Worm (Caenorhabditis elegans) whole organism, L3 larva: Measurements from ENCODE around the gene srh-46.

Source experiments
- ceh-9 ChIP-seq: sonication (generic microtip); optimal IDR thresholded peaks from 2 replicates; lab custom pipeline; 2018; ENCODE audit warnings: missing biosample characterization, missing genetic modification characterization
- egl-27 ChIP-seq: sonication (generic microtip); optimal IDR thresholded peaks from 4 replicates; lab custom pipeline; 2017; ENCODE audit warnings: missing biosample characterization, missing genetic modification reagents, missing genetic modification characterization
- egl-5 ChIP-seq: fragments of 150-350 bp; optimal IDR thresholded peaks from 2 replicates; lab custom pipeline; 2017; ENCODE audit warnings: missing biosample characterization, missing genetic modification reagents, missing genetic modification characterization, inconsistent platforms
- lin-15B ChIP-seq: fragments of 150-350 bp; optimal IDR thresholded peaks from 2 replicates; lab custom pipeline; 2014; ENCODE audit warnings: missing biosample characterization, missing genetic modification characterization
- mdl-1 ChIP-seq: fragments of 150-350 bp; optimal IDR thresholded peaks from 2 replicates; lab custom pipeline; 2014; ENCODE audit warnings: missing biosample characterization, missing genetic modification characterization
- nhr-237 ChIP-seq: fragments of 150-350 bp; optimal IDR thresholded peaks from 2 replicates; lab custom pipeline; 2014; ENCODE audit warnings: missing biosample characterization, missing genetic modification characterization
- nhr-76 ChIP-seq: fragments of 150-350 bp; sonication (generic microtip); optimal IDR thresholded peaks from 5 replicates; lab custom pipeline; 2014; ENCODE audit warnings: missing biosample characterization, missing genetic modification characterization
- nhr-77 ChIP-seq: fragments of 150-350 bp; optimal IDR thresholded peaks from 2 replicates; lab custom pipeline; 2014; ENCODE audit warnings: missing biosample characterization, missing genetic modification characterization
- pqm-1 ChIP-seq: fragments of 150-350 bp; optimal IDR thresholded peaks from 2 replicates; lab custom pipeline; 2017; ENCODE audit warnings: missing biosample characterization, missing genetic modification characterization, inconsistent platforms
- skn-1 ChIP-seq: fragments of 150-350 bp; optimal IDR thresholded peaks from 2 replicates; lab custom pipeline; 2014; ENCODE audit warnings: missing biosample characterization, missing genetic modification characterization
- snpc-4 ChIP-seq: fragments of 150-350 bp; optimal IDR thresholded peaks from 2 replicates; lab custom pipeline; 2014; ENCODE audit warnings: missing biosample characterization, missing genetic modification characterization

DNA sequence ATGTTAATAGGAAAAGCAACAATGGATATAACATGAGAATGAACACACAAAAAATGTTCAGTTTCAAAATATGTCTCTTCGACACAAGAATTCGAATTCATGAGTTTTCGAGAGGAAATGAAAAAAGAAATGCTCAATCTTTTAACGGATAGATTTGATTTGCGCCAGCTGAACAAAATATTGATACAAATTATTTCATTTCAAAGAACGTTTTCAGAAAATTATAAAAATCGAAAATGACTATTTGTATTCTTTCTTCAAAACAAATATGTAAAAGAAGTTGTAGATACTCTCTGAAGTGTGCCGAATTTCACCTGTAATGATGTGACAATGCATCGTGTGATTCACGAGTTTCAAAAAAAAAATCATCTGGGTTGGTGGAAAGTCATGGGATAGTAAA, 2.1 kb downstream of the srh-46 start, which contains the start of gene srh-47:
- TF ChIP-seq snpc-4: no peak
- TF ChIP-seq egl-27 (tag; lab: Kevin White, UChicago): no peak
- TF ChIP-seq nhr-237 (tag; lab: Kevin White, UChicago): no peak
- no peak for TF ChIP-seq mdl-1 (tag; lab: Kevin White, UChicago)
- TF ChIP-seq egl-5 (tag; lab: Kevin White, UChicago): no peak
- no peak for TF ChIP-seq nhr-77 (tag; lab: Kevin White, UChicago)
- no peak for TF ChIP-seq lin-15B (tag; lab: Kevin White, UChicago)
- no peak for TF ChIP-seq pqm-1 (tag; lab: Kevin White, UChicago)
- no peak for TF ChIP-seq ceh-9 (tag; lab: Kevin White, UChicago)
- TF ChIP-seq skn-1 (tag; lab: Kevin White, UChicago): no peak
- no peak for TF ChIP-seq nhr-76
